Worm (Caenorhabditis elegans): ENCODE data around the gene hdl-2.

ce11 chrIV:8872958-8873357 is 989 bp upstream of the hdl-2 start, which contains the start of gene C09G9.3:
- no peak for TF ChIP-seq klf-2 (GFP tag; conservative IDR thresholded peaks at IDR 0.05)
- no peak for TF ChIP-seq flt-1 (GFP tag; IDR thresholded peaks at IDR 0.05)
- TF ChIP-seq med-1 (GFP tag; optimal IDR thresholded peaks at IDR 0.05; ENCODE audit: insufficient read depth) = no peak
- TF ChIP-seq ztf-23 (GFP tag; IDR thresholded peaks at IDR 0.05) = no peak
- TF ChIP-seq ref-1 (GFP tag; conservative IDR thresholded peaks at IDR 0.05) = no peak
- no peak for TF ChIP-seq tab-1 (GFP tag; IDR thresholded peaks at IDR 0.05)

Measured in whole organism, midembryonic.